Fruit fly (Drosophila melanogaster) whole organism, adult: ENCODE measurements around the gene Nepl3.

ENCODE experiments used
- CG12768 ChIP-seq: fragments of 200-800 bp; sonication (Bioruptor generic); optimal IDR thresholded peaks from 2 replicates; lab custom pipeline; 2017; ENCODE audit warnings: missing biosample characterization, missing genetic modification characterization, mild to moderate bottlenecking, moderate library complexity, missing genetic modification reagents
- CG5204 ChIP-seq: fragments of 200-800 bp; sonication (Bioruptor generic); optimal IDR thresholded peaks from 2 replicates; lab custom pipeline; 2016; ENCODE audit warnings: missing biosample characterization, missing genetic modification characterization
- CG7101 ChIP-seq: fragments of 200-800 bp; sonication (Bioruptor generic); optimal IDR thresholded peaks from 2 replicates; lab custom pipeline; 2018; ENCODE audit warnings: missing biosample characterization, mild to moderate bottlenecking, missing genetic modification characterization, moderate library complexity
- tj ChIP-seq: fragments of 200-800 bp; sonication (Bioruptor generic); optimal IDR thresholded peaks from 3 replicates; lab custom pipeline; 2017; ENCODE audit warnings: missing biosample characterization, mild to moderate bottlenecking, missing genetic modification characterization, moderate library complexity

DNA sequence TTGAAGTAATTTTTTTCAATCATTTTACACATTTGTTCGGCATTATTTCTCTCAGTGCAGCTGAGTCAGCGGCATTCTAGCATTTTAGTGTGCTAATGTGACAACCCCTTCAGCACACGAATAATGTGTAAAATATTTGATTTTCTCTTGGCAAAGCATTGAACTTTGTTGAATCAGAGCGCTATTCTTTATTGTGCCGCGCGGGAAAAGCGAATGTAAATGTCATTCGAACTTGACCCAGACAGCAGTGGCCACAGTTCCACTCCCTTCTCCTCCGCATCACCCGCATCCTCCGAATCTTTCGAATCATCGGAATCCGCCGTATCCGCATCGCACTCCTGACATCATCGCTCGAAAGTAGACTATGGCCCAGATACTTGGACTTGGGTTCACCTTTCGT is 45.7 kb upstream of the Nepl3 start:
- TF ChIP-seq CG7101 (tag; lab: Kevin White, UChicago) (no peak), tj (GFP tag; lab: Kevin White, UChicago) (no peak), CG12768 (GFP tag; lab: Kevin White, UChicago) (no peak), CG5204 (GFP tag; lab: Kevin White, UChicago) (no peak)
